Fruit fly (Drosophila melanogaster): ENCODE results near the gene CG6293.

Gene CG6293

dm6 chr3R:10353932-10354703, 42.7 kb upstream of the CG6293 start (continued):
- no peak for TF ChIP-seq tx (GFP tag; optimal IDR thresholded peaks at IDR 0.05)
- no peak for TF ChIP-seq HLH54F (GFP tag; optimal IDR thresholded peaks at IDR 0.05)
- TF ChIP-seq CG8765 (GFP tag; IDR thresholded peaks at IDR 0.05): no peak
- peak; percentile 58 for TF ChIP-seq Kr (GFP tag; optimal IDR thresholded peaks at IDR 0.05)
- TF ChIP-seq CG31224 (GFP tag; IDR thresholded peaks at IDR 0.05): no peak
- no peak for TF ChIP-seq Bgb (GFP tag; IDR thresholded peaks at IDR 0.05; ENCODE audit: partially characterized antibody)
- no peak for TF ChIP-seq CG42726 (GFP tag; IDR thresholded peaks at IDR 0.05; ENCODE audit: partially characterized antibody)
- TF ChIP-seq CG34422 (GFP tag; IDR thresholded peaks at IDR 0.05): no peak
- TF ChIP-seq D19B (GFP tag; optimal IDR thresholded peaks at IDR 0.05): no peak
- no peak for TF ChIP-seq sug (tag; optimal IDR thresholded peaks at IDR 0.05)
- TF ChIP-seq CG12299 (tag; optimal IDR thresholded peaks at IDR 0.05): no peak
- no peak for TF ChIP-seq pnt (GFP tag; optimal IDR thresholded peaks at IDR 0.05)
- TF ChIP-seq z (GFP tag; IDR thresholded peaks at IDR 0.05): no peak
- TF ChIP-seq mld (GFP tag; IDR thresholded peaks at IDR 0.05; ENCODE audit: partially characterized antibody): no peak
- TF ChIP-seq CG6765 (GFP tag; optimal IDR thresholded peaks at IDR 0.05): no peak
- TF ChIP-seq CG2202 (tag; optimal IDR thresholded peaks at IDR 0.05): peak; percentile 41
- TF ChIP-seq gcm2 (GFP tag; optimal IDR thresholded peaks at IDR 0.05): no peak
- no peak for TF ChIP-seq eyg (GFP tag; optimal IDR thresholded peaks at IDR 0.05)
- no peak for TF ChIP-seq CG10321 (GFP tag; IDR thresholded peaks at IDR 0.05)
- no peak for TF ChIP-seq CG31365 (tag; optimal IDR thresholded peaks at IDR 0.05)
- TF ChIP-seq BtbVII (GFP tag; optimal IDR thresholded peaks at IDR 0.05): no peak
- no peak for TF ChIP-seq CG7372 (GFP tag; IDR thresholded peaks at IDR 0.05)
- no peak for TF ChIP-seq dpn (GFP tag; optimal IDR thresholded peaks at IDR 0.05)
- TF ChIP-seq CG3995 (GFP tag; optimal IDR thresholded peaks at IDR 0.05): no peak
- no peak for TF ChIP-seq CG12219 (GFP tag; optimal IDR thresholded peaks at IDR 0.05)
- no peak for TF ChIP-seq Pdp1 (GFP tag; optimal IDR thresholded peaks at IDR 0.05)
- no peak for TF ChIP-seq CG15479 (GFP tag; optimal IDR thresholded peaks at IDR 0.05)
- TF ChIP-seq hth (optimal IDR thresholded peaks at IDR 0.05): no peak
- peak; percentile 7 for TF ChIP-seq lab (GFP tag; optimal IDR thresholded peaks at IDR 0.05)
- TF ChIP-seq Dip2 (GFP tag; IDR thresholded peaks at IDR 0.05): no peak
- TF ChIP-seq CG15011 (GFP tag; optimal IDR thresholded peaks at IDR 0.05): no peak
- TF ChIP-seq CG14860 (GFP tag; IDR thresholded peaks at IDR 0.05; ENCODE audit: partially characterized antibody): no peak
- TF ChIP-seq hbn (GFP tag; IDR thresholded peaks at IDR 0.05; ENCODE audit: partially characterized antibody): no peak
- TF ChIP-seq mam (GFP tag; optimal IDR thresholded peaks at IDR 0.05): no peak
- no peak for TF ChIP-seq H15 (GFP tag; IDR thresholded peaks at IDR 0.05)
- TF ChIP-seq CG6854 (GFP tag; optimal IDR thresholded peaks at IDR 0.05): no peak
- no peak for TF ChIP-seq Six4 (GFP tag; optimal IDR thresholded peaks at IDR 0.05)
- peak; percentile 12 for TF ChIP-seq Sox102F (GFP tag; optimal IDR thresholded peaks at IDR 0.05)
- TF ChIP-seq tin (GFP tag; optimal IDR thresholded peaks at IDR 0.05): peak; percentile 31
- no peak for TF ChIP-seq CG10543 (GFP tag; optimal IDR thresholded peaks at IDR 0.05)
- TF ChIP-seq CG7271 (tag; optimal IDR thresholded peaks at IDR 0.05): no peak
- no peak for TF ChIP-seq pb (GFP tag; optimal IDR thresholded peaks at IDR 0.05)
- TF ChIP-seq Bteb2 (GFP tag; optimal IDR thresholded peaks at IDR 0.05): no peak
- no peak for TF ChIP-seq ab (GFP tag; optimal IDR thresholded peaks at IDR 0.05)
- peak; percentile 31 for TF ChIP-seq nerfin-1 (tag; optimal IDR thresholded peaks at IDR 0.05)
- TF ChIP-seq CoRest (tag; optimal IDR thresholded peaks at IDR 0.05): peak; percentile 57
- TF ChIP-seq CG17328 (GFP tag; IDR thresholded peaks at IDR 0.05): no peak

Data from whole organism, embryonic.